Worm (Caenorhabditis elegans) whole organism, L1 larva: Measurements from ENCODE around the gene Y75B12A.2.

ENCODE experiments used
- C04F5.9 ChIP-seq: sonication (generic microtip); optimal IDR thresholded peaks from 2 replicates; lab custom pipeline; 2016; ENCODE audit warnings: missing genetic modification characterization, missing compliant biosample characterization
- Y116A8C.19 ChIP-seq: sonication (generic microtip); optimal IDR thresholded peaks from 2 replicates; lab custom pipeline; 2016; ENCODE audit warnings: missing compliant biosample characterization, missing genetic modification characterization, borderline replicate concordance
- aha-1 ChIP-seq: fragments of 150-350 bp; optimal IDR thresholded peaks from 2 replicates; lab custom pipeline; 2014; ENCODE audit warnings: missing biosample characterization, missing genetic modification characterization
- aly-2 ChIP-seq: fragments of 150-350 bp; optimal IDR thresholded peaks from 2 replicates; lab custom pipeline; 2014; ENCODE audit warnings: missing biosample characterization, missing genetic modification characterization
- ama-1 ChIP-seq: fragments of 150-350 bp; optimal IDR thresholded peaks from 2 replicates; lab custom pipeline; 2014
- blmp-1 ChIP-seq: fragments of 150-350 bp; optimal IDR thresholded peaks from 2 replicates; lab custom pipeline; 2014; ENCODE audit warnings: missing biosample characterization, missing genetic modification characterization
- ceh-63 ChIP-seq: fragments of 200-800 bp; sonication (Bioruptor generic); optimal IDR thresholded peaks from 2 replicates; lab custom pipeline; 2018; ENCODE audit warnings: mild to moderate bottlenecking, missing genetic modification characterization, missing compliant biosample characterization
- ceh-8 ChIP-seq: fragments of 200-800 bp; sonication (Bioruptor generic); optimal IDR thresholded peaks from 2 replicates; lab custom pipeline; 2018; ENCODE audit warnings: mild to moderate bottlenecking, missing genetic modification characterization, moderate library complexity, missing compliant biosample characterization
- ceh-82 ChIP-seq, 3 experiments: fragments of 150-350 bp in 1 of 3; sonication (generic microtip) in 2 of 3; optimal IDR thresholded peaks; 2 replicates each; lab custom pipeline; 2014 to 2017; ENCODE audit warnings: missing biosample characterization in 3 of 3, missing genetic modification characterization in 3 of 3
- ceh-88 ChIP-seq: fragments of 200-800 bp; sonication (Bioruptor generic); IDR thresholded peaks from 2 replicates; pipeline ENCODE4 v1.3.6; 2022; ENCODE audit warnings: missing genetic modification characterization, missing compliant biosample characterization
- ces-1 ChIP-seq: fragments of 150-350 bp; optimal IDR thresholded peaks from 2 replicates; lab custom pipeline; 2014; ENCODE audit warnings: missing biosample characterization, missing genetic modification reagents, missing genetic modification characterization
- dsc-1 ChIP-seq: sonication (generic microtip); optimal IDR thresholded peaks from 2 replicates; lab custom pipeline; 2016; ENCODE audit warnings: mild to moderate bottlenecking, missing genetic modification characterization, missing compliant biosample characterization
- egl-27 ChIP-seq, 2 experiments: fragments of 150-350 bp in 1 of 2; sonication (generic microtip); optimal IDR thresholded peaks; 3 replicates each; lab custom pipeline; 2017 to 2018; ENCODE audit warnings: missing biosample characterization in 2 of 2, missing genetic modification characterization in 2 of 2, missing genetic modification reagents in 2 of 2
- elt-2 ChIP-seq: sonication (generic microtip); optimal IDR thresholded peaks from 2 replicates; lab custom pipeline; 2016; ENCODE audit warnings: missing genetic modification characterization, mild to moderate bottlenecking, inconsistent platforms, missing compliant biosample characterization, missing genetic modification reagents
- elt-3 ChIP-seq, 6 experiments: fragments of 150-350 bp in 1 of 6; sonication (generic microtip); optimal IDR thresholded peaks; 2 replicates each; lab custom pipeline; 2017 to 2018; ENCODE audit warnings: missing biosample characterization in 6 of 6, missing genetic modification characterization in 6 of 6, inconsistent platforms in 1 of 6
- ets-5 ChIP-seq: fragments of 200-800 bp; sonication (Bioruptor generic); IDR thresholded peaks from 2 replicates; pipeline ENCODE4 v1.3.6; 2022; ENCODE audit warnings: missing genetic modification characterization, missing compliant biosample characterization
- fkh-10 ChIP-seq: sonication (generic microtip); optimal IDR thresholded peaks from 2 replicates; lab custom pipeline; 2017; ENCODE audit warnings: missing biosample characterization, missing genetic modification reagents, missing genetic modification characterization
- fkh-8 ChIP-seq: sonication (generic microtip); optimal IDR thresholded peaks from 2 replicates; lab custom pipeline; 2016; ENCODE audit warnings: mild to moderate bottlenecking, missing genetic modification characterization, missing compliant biosample characterization
- grh-1 ChIP-seq: fragments of 200-800 bp; sonication (Bioruptor generic); IDR thresholded peaks from 2 replicates; pipeline ENCODE4 v1.3.6; 2022; ENCODE audit warnings: missing genetic modification reagents, missing genetic modification characterization, missing compliant biosample characterization
- hlh-17 ChIP-seq: fragments of 200-800 bp; sonication (Bioruptor generic); optimal IDR thresholded peaks from 2 replicates; lab custom pipeline; 2018; ENCODE audit warnings: missing genetic modification characterization, mild to moderate bottlenecking, missing compliant biosample characterization, moderate library complexity, borderline replicate concordance
- hlh-4 ChIP-seq: sonication (generic microtip); optimal IDR thresholded peaks from 2 replicates; lab custom pipeline; 2016; ENCODE audit warnings: mild to moderate bottlenecking, missing genetic modification characterization, missing compliant biosample characterization
- hpl-2 ChIP-seq: fragments of 150-350 bp; optimal IDR thresholded peaks from 2 replicates; lab custom pipeline; 2014; ENCODE audit warnings: missing biosample characterization, missing genetic modification reagents, missing genetic modification characterization
- irx-1 ChIP-seq: sonication (generic microtip); optimal IDR thresholded peaks from 2 replicates; lab custom pipeline; 2016; ENCODE audit warnings: missing genetic modification characterization, missing compliant biosample characterization
- lin-13 ChIP-seq: fragments of 150-350 bp; optimal IDR thresholded peaks from 2 replicates; lab custom pipeline; 2014; ENCODE audit warnings: missing biosample characterization, missing genetic modification reagents, missing genetic modification characterization
- lin-35 ChIP-seq, 2 experiments: fragments of 150-350 bp; optimal IDR thresholded peaks; 2 replicates each; lab custom pipeline; 2014; ENCODE audit warnings: missing biosample characterization in 2 of 2, missing genetic modification characterization in 2 of 2, missing genetic modification reagents in 2 of 2
- lin-39 ChIP-seq: fragments of 150-350 bp; optimal IDR thresholded peaks from 2 replicates; lab custom pipeline; 2014; ENCODE audit warnings: missing biosample characterization, missing genetic modification reagents, missing genetic modification characterization
- mab-9 ChIP-seq: fragments of 200-800 bp; sonication (Bioruptor generic); IDR thresholded peaks from 2 replicates; pipeline ENCODE4 v1.3.6; 2022; ENCODE audit warnings: missing genetic modification reagents, missing genetic modification characterization, missing compliant biosample characterization
- mdl-1 ChIP-seq, 2 experiments: fragments of 150-350 bp; optimal IDR thresholded peaks; 2 replicates each; lab custom pipeline; 2014 to 2017; ENCODE audit warnings: missing biosample characterization in 2 of 2, missing genetic modification characterization in 2 of 2, inconsistent platforms in 1 of 2
- mef-2 ChIP-seq: fragments of 150-350 bp; optimal IDR thresholded peaks from 2 replicates; lab custom pipeline; 2014; ENCODE audit warnings: missing biosample characterization, missing genetic modification characterization
- mep-1 ChIP-seq: fragments of 150-350 bp; optimal IDR thresholded peaks from 2 replicates; lab custom pipeline; 2014; ENCODE audit warnings: missing biosample characterization, missing genetic modification characterization
- nhr-237 ChIP-seq: fragments of 150-350 bp; optimal IDR thresholded peaks from 2 replicates; lab custom pipeline; 2014; ENCODE audit warnings: missing biosample characterization, missing genetic modification characterization
- nhr-28 ChIP-seq: fragments of 150-350 bp; optimal IDR thresholded peaks from 2 replicates; lab custom pipeline; 2014; ENCODE audit warnings: missing biosample characterization, missing genetic modification characterization
- nhr-76 ChIP-seq: sonication (generic microtip); optimal IDR thresholded peaks from 2 replicates; lab custom pipeline; 2017; ENCODE audit warnings: missing biosample characterization, missing genetic modification characterization
- nhr-77 ChIP-seq: fragments of 150-350 bp; optimal IDR thresholded peaks from 2 replicates; lab custom pipeline; 2014; ENCODE audit warnings: missing biosample characterization, missing genetic modification characterization
- nhr-85 ChIP-seq: sonication (generic microtip); peaks from one replicate; lab custom pipeline; 2016; ENCODE audit warnings: missing genetic modification characterization, inconsistent platforms, missing compliant biosample characterization
- rnt-1 ChIP-seq: sonication (generic microtip); optimal IDR thresholded peaks from 2 replicates; lab custom pipeline; 2016; ENCODE audit warnings: mild to moderate bottlenecking, missing genetic modification characterization, moderate library complexity, missing compliant biosample characterization
- snu-23 ChIP-seq: sonication (generic microtip); optimal IDR thresholded peaks from 2 replicates; lab custom pipeline; 2016; ENCODE audit warnings: missing genetic modification characterization, missing compliant biosample characterization
- sup-37 ChIP-seq: fragments of 200-800 bp; sonication (Bioruptor generic); optimal IDR thresholded peaks from 2 replicates; lab custom pipeline; 2018; ENCODE audit warnings: mild to moderate bottlenecking, missing genetic modification characterization, missing compliant biosample characterization
- unc-30 ChIP-seq: sonication (generic microtip); optimal IDR thresholded peaks from 2 replicates; lab custom pipeline; 2017; ENCODE audit warnings: missing biosample characterization, missing genetic modification characterization
- unc-62 ChIP-seq: fragments of 150-350 bp; optimal IDR thresholded peaks from 2 replicates; lab custom pipeline; 2014; ENCODE audit warnings: missing biosample characterization, missing genetic modification reagents, missing genetic modification characterization
- unc-98 ChIP-seq: fragments of 200-800 bp; sonication (Bioruptor generic); IDR thresholded peaks from 2 replicates; pipeline ENCODE4 v1.3.6; 2022; ENCODE audit warnings: missing genetic modification characterization, missing compliant biosample characterization
- vab-15 ChIP-seq: sonication (generic microtip); optimal IDR thresholded peaks from 2 replicates; lab custom pipeline; 2017; ENCODE audit warnings: missing genotype, mild to moderate bottlenecking, missing genetic modification characterization, missing compliant biosample characterization
- xbp-1 ChIP-seq: sonication (generic microtip); optimal IDR thresholded peaks from 2 replicates; lab custom pipeline; 2016; ENCODE audit warnings: missing genetic modification characterization, missing compliant biosample characterization
- zag-1 ChIP-seq: fragments of 150-350 bp; optimal IDR thresholded peaks from 2 replicates; lab custom pipeline; 2014; ENCODE audit warnings: missing biosample characterization, missing genetic modification characterization
- zip-4 ChIP-seq: fragments of 200-800 bp; sonication (Bioruptor generic); optimal IDR thresholded peaks from 2 replicates; lab custom pipeline; 2018; ENCODE audit warnings: mild to moderate bottlenecking, missing genetic modification characterization, moderate library complexity, missing compliant biosample characterization
- ztf-4 ChIP-seq: fragments of 150-350 bp; optimal IDR thresholded peaks from 2 replicates; lab custom pipeline; 2014; ENCODE audit warnings: missing biosample characterization, missing genetic modification characterization

Y75B12A.2 gene

DNA sequence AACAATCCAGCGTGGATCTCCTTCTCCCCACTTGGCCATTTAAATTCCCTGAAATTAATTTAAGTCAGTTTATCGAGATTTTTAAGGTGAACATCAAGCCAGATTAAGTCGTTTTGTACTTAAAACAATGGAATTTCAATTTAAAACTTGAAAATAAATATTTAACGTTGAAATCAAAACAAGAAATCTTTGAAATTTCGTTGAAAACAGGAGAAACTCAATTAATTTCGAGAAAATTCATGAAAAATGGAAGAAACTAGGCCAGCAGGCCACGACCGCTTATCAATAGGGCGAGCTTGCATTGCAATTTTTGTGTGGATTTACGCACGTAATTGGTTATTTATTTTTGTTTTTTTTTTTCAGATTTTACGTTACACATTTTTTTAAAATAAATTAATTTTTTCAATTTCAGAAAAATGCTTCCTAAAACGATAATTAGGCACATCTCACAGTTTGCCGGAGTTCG, 24.0 kb upstream of the Y75B12A.2 start, which contains the start of the genes ahsa-1 and C01G10.7 (continued):
- no peak for TF ChIP-seq sup-37 (GFP tag; lab: Kevin White, UChicago)
- TF ChIP-seq rnt-1 (tag; lab: Kevin White, UChicago): peak; percentile 99
- peak; percentile 34 for TF ChIP-seq hlh-4 (tag; lab: Kevin White, UChicago)
- TF ChIP-seq nhr-28 (tag; lab: Kevin White, UChicago): no peak
- TF ChIP-seq irx-1 (tag; lab: Kevin White, UChicago): peak; percentile 92
- no peak for TF ChIP-seq unc-30 (tag; lab: Kevin White, UChicago)
- peak in 1 of 2 experiments; percentile 66 for TF ChIP-seq mdl-1 (tag; optimal IDR thresholded peaks at IDR 0.05; lab: Kevin White, UChicago)
- peak; percentile 38 for TF ChIP-seq aly-2 (tag; lab: Kevin White, UChicago)
- peak; percentile 74 for TF ChIP-seq grh-1 (GFP tag; lab: Robert Waterston, UW)
- TF ChIP-seq zip-4: peak; percentile 33
- no peak for TF ChIP-seq unc-62 (GFP tag; lab: Kevin White, UChicago)
- peak; percentile 69 for TF ChIP-seq Y116A8C.19 (tag; lab: Kevin White, UChicago)
- TF ChIP-seq ceh-82 (tag; optimal IDR thresholded peaks at IDR 0.05; lab: Kevin White, UChicago): peak; percentile 83 to 91 (median 87)
- TF ChIP-seq ztf-4 (tag; lab: Kevin White, UChicago): peak; percentile 34
- peak; percentile 93 for TF ChIP-seq vab-15
- TF ChIP-seq ceh-88 (GFP tag; lab: Robert Waterston, UW): peak; percentile 53; the same call in 1 of the 2 replicates
- peak; percentile 96 for TF ChIP-seq mep-1
- TF ChIP-seq unc-98 (GFP tag; lab: Robert Waterston, UW): peak; percentile 87
- TF ChIP-seq ama-1 (lab: Kevin White, UChicago): peak; percentile 25
- TF ChIP-seq nhr-237 (tag; lab: Kevin White, UChicago): peak; percentile 77
- TF ChIP-seq snu-23 (GFP tag; lab: Kevin White, UChicago): peak; percentile 95
- TF ChIP-seq mef-2 (tag; lab: Kevin White, UChicago): no peak
- TF ChIP-seq mab-9 (GFP tag; lab: Robert Waterston, UW): peak; percentile 73
- TF ChIP-seq fkh-10 (GFP tag; lab: Kevin White, UChicago): peak; percentile 56
- TF ChIP-seq zag-1: peak; percentile 54
- no peak for TF ChIP-seq hlh-17 (GFP tag; lab: Kevin White, UChicago)
- TF ChIP-seq nhr-77 (tag; lab: Kevin White, UChicago): peak; percentile 80
- peak; percentile 85 to 86 for TF ChIP-seq lin-35 (GFP tag; optimal IDR thresholded peaks at IDR 0.05; lab: Kevin White, UChicago)
- peak; percentile 92 for TF ChIP-seq fkh-8
- peak; percentile 88 for TF ChIP-seq C04F5.9 (tag; lab: Kevin White, UChicago)
- no peak for TF ChIP-seq ets-5 (GFP tag; lab: Robert Waterston, UW)
- no peak for TF ChIP-seq nhr-76 (tag; lab: Kevin White, UChicago)
- TF ChIP-seq lin-13: peak; percentile 88
- TF ChIP-seq egl-27 (tag; optimal IDR thresholded peaks at IDR 0.05; lab: Kevin White, UChicago): no peak
- TF ChIP-seq blmp-1 (tag; lab: Kevin White, UChicago): peak; percentile 75
- peak; percentile 69 for TF ChIP-seq elt-2 (tag; lab: Kevin White, UChicago)
- peak; percentile 75 for TF ChIP-seq lin-39
- TF ChIP-seq ceh-63 (GFP tag; lab: Kevin White, UChicago): no peak
- TF ChIP-seq aha-1: peak; percentile 36
- TF ChIP-seq hpl-2 (GFP tag; lab: Kevin White, UChicago): peak; percentile 60
- no peak for TF ChIP-seq ces-1 (GFP tag; lab: Kevin White, UChicago)
- peak in 4 of 6 experiments; percentile 67 to 90 (median 83) for TF ChIP-seq elt-3 (tag; optimal IDR thresholded peaks at IDR 0.05; lab: Kevin White, UChicago)
- peak; percentile 87 for TF ChIP-seq xbp-1 (tag; lab: Kevin White, UChicago)
- TF ChIP-seq nhr-85 (tag; lab: Kevin White, UChicago): peak; percentile 97
- peak; percentile 94 for TF ChIP-seq dsc-1 (tag; lab: Kevin White, UChicago)
- peak; percentile 58 for TF ChIP-seq ceh-8 (GFP tag; lab: Kevin White, UChicago)
